Fruit fly (Drosophila melanogaster): Measurements from ENCODE around the gene MtnA.
A peak's percentile ranks its signal among the peaks of the same experiment; 100 is the strongest.

MtnA gene

DNA sequence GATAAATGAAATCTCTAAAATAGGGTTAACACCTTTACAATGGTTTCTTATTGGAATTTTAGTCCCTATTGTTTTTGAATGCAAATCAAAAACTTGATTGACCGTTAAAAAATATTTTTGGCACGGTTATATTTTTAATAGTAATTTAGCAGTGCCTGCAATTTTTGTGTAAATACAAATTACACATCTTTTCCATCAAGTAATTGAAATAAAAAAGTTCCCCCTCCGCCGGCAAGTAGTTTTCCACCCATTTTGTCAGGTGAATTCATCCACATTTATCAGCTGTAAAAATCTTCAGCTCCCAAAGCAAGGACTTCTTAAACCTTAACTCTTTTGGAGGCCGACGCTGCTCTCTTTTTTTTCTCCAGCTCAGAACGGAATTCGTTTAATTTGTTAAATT lies 39.6 kb upstream of the MtnA start, which contains the start of gene CG34302:
Gene CG34302 (minus strand): TSS at position 101 of the 400 bp plus-strand sequence.
- no peak for TF ChIP-seq fru (optimal IDR thresholded peaks at IDR 0.05)
- no peak for TF ChIP-seq CG16813 (GFP tag; IDR thresholded peaks at IDR 0.05; ENCODE audit: partially characterized antibody)
- TF ChIP-seq z (GFP tag; IDR thresholded peaks at IDR 0.05): no peak
- no peak for TF ChIP-seq CG16815 (GFP tag; optimal IDR thresholded peaks at IDR 0.05)
- no peak for TF ChIP-seq CG6254 (GFP tag; optimal IDR thresholded peaks at IDR 0.05)
- no peak for TF ChIP-seq CG3407 (GFP tag; optimal IDR thresholded peaks at IDR 0.05)
- TF ChIP-seq pfk (GFP tag; optimal IDR thresholded peaks at IDR 0.05): no peak
- no peak for TF ChIP-seq bbx (GFP tag; IDR thresholded peaks at IDR 0.05; ENCODE audit: partially characterized antibody)
- no peak for TF ChIP-seq CG42726 (GFP tag; IDR thresholded peaks at IDR 0.05; ENCODE audit: partially characterized antibody)
- no peak for TF ChIP-seq en (GFP tag; optimal IDR thresholded peaks at IDR 0.05)
- no peak for TF ChIP-seq HHEX (GFP tag; optimal IDR thresholded peaks at IDR 0.05)
- no peak for TF ChIP-seq exex (tag; optimal IDR thresholded peaks at IDR 0.05)
- no peak for TF ChIP-seq Nf-YA (GFP tag; IDR thresholded peaks at IDR 0.05)
- TF ChIP-seq slp2 (GFP tag; optimal IDR thresholded peaks at IDR 0.05): no peak
- TF ChIP-seq zen2 (GFP tag; IDR thresholded peaks at IDR 0.05; ENCODE audit: partially characterized antibody): no peak

DNA sequence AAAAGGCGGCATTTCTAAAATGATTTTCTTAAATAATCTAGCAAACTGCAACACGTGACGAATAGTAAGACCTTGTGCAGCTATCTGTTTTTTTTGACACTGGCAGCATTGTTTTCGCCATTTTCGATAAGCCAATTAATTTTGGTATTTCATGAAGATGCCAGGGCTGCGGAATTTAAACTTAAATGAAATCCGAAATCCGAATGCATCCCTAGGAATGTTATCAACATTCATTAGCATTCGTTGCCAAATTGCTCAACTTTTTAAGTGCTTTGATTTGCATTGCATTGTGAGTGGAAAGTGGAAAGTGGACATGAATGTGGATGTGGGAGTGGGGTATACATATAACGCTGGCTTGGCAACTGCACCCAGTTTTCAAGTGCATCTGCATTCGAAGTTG lies 36.9 kb upstream of the MtnA start, which contains the start of gene CG42857:
Gene CG42857 (minus strand): TSS at position 101 of the 400 bp plus-strand sequence.
- TF ChIP-seq Atf3 (GFP tag; optimal IDR thresholded peaks at IDR 0.05) (no peak), CG6175 (GFP tag; IDR thresholded peaks at IDR 0.05) (no peak), Sin3A (optimal IDR thresholded peaks at IDR 0.05) (no peak), pho (GFP tag; optimal IDR thresholded peaks at IDR 0.05) (no peak), psq (GFP tag; optimal IDR thresholded peaks at IDR 0.05) (no peak), fd102C (GFP tag; optimal IDR thresholded peaks at IDR 0.05) (no peak), Xbp1 (GFP tag; optimal IDR thresholded peaks at IDR 0.05) (no peak), MESR4 (GFP tag; optimal IDR thresholded peaks at IDR 0.05) (no peak), CG11723 (GFP tag; optimal IDR thresholded peaks at IDR 0.05) (no peak), stwl (tag; optimal IDR thresholded peaks at IDR 0.05) (no peak), CG17612 (GFP tag; IDR thresholded peaks at IDR 0.05) (no peak), CG34224 (GFP tag; IDR thresholded peaks at IDR 0.05; ENCODE audit: partially characterized antibody) (no peak), CG17328 (GFP tag; IDR thresholded peaks at IDR 0.05) (no peak), nom (GFP tag; optimal IDR thresholded peaks at IDR 0.05) (no peak), chif (GFP tag; optimal IDR thresholded peaks at IDR 0.05) (no peak), ems (GFP tag; optimal IDR thresholded peaks at IDR 0.05) (no peak), Optix (GFP tag; IDR thresholded peaks at IDR 0.05) (no peak), CG9727 (GFP tag; optimal IDR thresholded peaks at IDR 0.05) (no peak), cg (GFP tag; optimal IDR thresholded peaks at IDR 0.05) (no peak), gem (tag; optimal IDR thresholded peaks at IDR 0.05) (no peak)

DNA sequence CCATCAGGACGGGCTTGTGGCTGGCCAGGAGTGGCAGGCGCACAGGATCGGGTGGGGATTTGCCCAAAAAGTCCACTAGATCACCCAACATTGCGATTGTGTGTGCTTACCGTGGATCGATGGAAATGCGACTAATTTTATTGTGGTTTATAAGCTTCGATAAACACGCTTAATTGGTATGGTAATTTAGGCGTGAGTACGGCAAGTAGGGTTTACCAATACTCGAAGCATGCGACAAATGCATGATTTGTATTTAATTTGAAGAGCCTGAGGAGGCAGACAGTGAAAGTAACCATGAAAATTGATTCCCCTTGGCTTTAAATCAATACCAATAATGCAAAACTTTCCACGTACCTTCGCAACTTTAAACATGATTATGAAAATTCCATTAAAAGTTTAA lies 35.6 kb upstream of the MtnA start, which contains the start of gene CG9458:
Gene CG9458 (minus strand): TSS at position 101 of the 400 bp plus-strand sequence.
- TF ChIP-seq insv (GFP tag; optimal IDR thresholded peaks at IDR 0.05): no peak
- no peak for TF ChIP-seq CG3995 (GFP tag; optimal IDR thresholded peaks at IDR 0.05)
- no peak for TF ChIP-seq kay (GFP tag; optimal IDR thresholded peaks at IDR 0.05)
- TF ChIP-seq cas (GFP tag; IDR thresholded peaks at IDR 0.05): no peak
- TF ChIP-seq disco-r (GFP tag; optimal IDR thresholded peaks at IDR 0.05): no peak
- TF ChIP-seq lab (GFP tag; optimal IDR thresholded peaks at IDR 0.05): no peak
- 0 out of 2 replicates have a peak, but pooled peaks have one; percentile 20 for TF ChIP-seq CG32772 (GFP tag; IDR thresholded peaks at IDR 0.05)
- TF ChIP-seq Elba2 (GFP tag; optimal IDR thresholded peaks at IDR 0.05): no peak
